Fruit fly (Drosophila melanogaster) whole organism: ENCODE data around the gene ppk28.

Source experiments
- CG8478 ChIP-seq: fragments of >200 bp; optimal IDR thresholded peaks from 2 replicates; lab custom pipeline; 2018; ENCODE audit warnings: inconsistent platforms
- Dll ChIP-seq: fragments of >200 bp; optimal IDR thresholded peaks from 2 replicates; lab custom pipeline; 2017
- EcR ChIP-seq, 2 experiments: fragments of >200 bp; optimal IDR thresholded peaks; 2 replicates each; lab custom pipeline; 2017; ENCODE audit warnings: missing biosample characterization in 2 of 2, missing genetic modification characterization in 2 of 2, missing genetic modification reagents in 2 of 2
- pan ChIP-seq: fragments of >200 bp; optimal IDR thresholded peaks from 2 replicates; lab custom pipeline; 2017
- psq ChIP-seq: fragments of >200 bp; optimal IDR thresholded peaks from 2 replicates; lab custom pipeline; 2017
- usp ChIP-seq: fragments of >200 bp; optimal IDR thresholded peaks from 2 replicates; lab custom pipeline; 2017; ENCODE audit warnings: missing biosample characterization, missing genetic modification characterization, mixed read lengths

ppk28 gene

dm6 chrX:16793129-16793748 lies 12.6 kb upstream of the ppk28 start:
- TF ChIP-seq usp (GFP tag; lab: Kevin White, UChicago), result no peak

DNA sequence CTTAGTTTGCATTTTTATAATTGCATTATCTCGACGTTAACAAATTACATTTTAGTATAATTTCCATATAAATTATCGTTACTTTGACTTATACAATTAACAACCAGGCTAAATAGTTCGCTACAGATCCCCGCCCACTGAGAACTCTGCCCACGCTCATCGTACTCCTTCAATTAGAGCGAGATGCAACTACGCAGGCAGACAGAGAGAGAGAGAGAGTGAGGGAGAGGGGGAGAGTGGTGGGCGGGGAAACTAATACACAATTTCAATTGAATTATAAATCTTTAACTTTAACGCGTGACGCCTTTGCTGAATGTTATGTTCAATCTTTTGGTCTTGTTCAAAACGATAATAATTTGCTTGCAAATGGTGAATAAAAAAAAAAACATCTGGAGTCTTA lies 7.7 kb upstream of the ppk28 start:
- no peak for TF ChIP-seq Dll (lab: Kevin White, UChicago)
- TF ChIP-seq psq (lab: Kevin White, UChicago), result no peak
- no peak for TF ChIP-seq usp (GFP tag; lab: Kevin White, UChicago)
- no peak for TF ChIP-seq CG8478 (lab: Kevin White, UChicago)
- TF ChIP-seq pan (lab: Kevin White, UChicago), result no peak

DNA sequence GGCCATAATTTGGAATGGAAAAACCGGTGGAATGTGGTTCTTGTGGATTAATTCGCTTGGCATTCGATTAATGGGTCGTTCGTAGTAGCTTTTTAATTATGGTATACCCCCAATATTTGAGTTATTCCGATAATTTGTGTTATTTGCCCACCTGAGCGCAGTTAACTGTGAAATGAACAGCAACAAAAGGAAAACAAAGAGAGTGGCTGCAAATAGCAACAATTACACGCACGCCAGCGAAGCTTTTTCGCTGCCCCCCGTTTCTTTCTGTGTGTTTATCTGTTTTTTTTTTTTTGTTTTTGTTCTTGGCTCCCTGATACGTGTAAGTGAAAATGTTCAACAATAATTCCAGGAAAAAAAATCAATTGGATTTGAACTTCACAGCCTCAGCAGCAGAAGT lies 6.0 kb upstream of the ppk28 start:
- no peak for TF ChIP-seq usp (GFP tag; lab: Kevin White, UChicago)
- TF ChIP-seq CG8478 (lab: Kevin White, UChicago), result no peak
- TF ChIP-seq pan (lab: Kevin White, UChicago), result no peak
- no peak for TF ChIP-seq psq (lab: Kevin White, UChicago)
- TF ChIP-seq EcR (GFP tag; optimal IDR thresholded peaks at IDR 0.05; lab: Kevin White, UChicago), result no peak
- TF ChIP-seq Dll (lab: Kevin White, UChicago), result no peak

dm6 chrX:16800530-16801027 lies 5.3 kb upstream of the ppk28 start, which contains the start of the genes CG9132 and CG4789:
Gene CG9132 (minus strand): TSS chrX:16800710.
Gene CG4789 (plus strand): TSS chrX:16800930.
- no peak for TF ChIP-seq usp (GFP tag; lab: Kevin White, UChicago)
- no peak for TF ChIP-seq EcR (GFP tag; optimal IDR thresholded peaks at IDR 0.05; lab: Kevin White, UChicago)
- TF ChIP-seq psq (lab: Kevin White, UChicago), result no peak
- TF ChIP-seq Dll (lab: Kevin White, UChicago), result no peak
- TF ChIP-seq CG8478 (lab: Kevin White, UChicago), result no peak
- no peak for TF ChIP-seq pan (lab: Kevin White, UChicago)

- TF ChIP-seq CG8478 (lab: Kevin White, UChicago) (no peak), pan (lab: Kevin White, UChicago) (no peak), EcR (GFP tag; optimal IDR thresholded peaks at IDR 0.05; lab: Kevin White, UChicago) (no peak)
These were observed 2.6 kb upstream of the ppk28 start, which contains the start of the genes Rai1 and CG13005 for dm6 chrX:16803299-16803698. Gene Rai1 (minus strand): TSS chrX:16803344. Gene CG13005 (plus strand): TSS chrX:16803650.

- TF ChIP-seq EcR (GFP tag; optimal IDR thresholded peaks at IDR 0.05; lab: Kevin White, UChicago) (no peak), pan (lab: Kevin White, UChicago) (no peak), usp (GFP tag; lab: Kevin White, UChicago) (no peak), CG8478 (lab: Kevin White, UChicago) (no peak), Dll (lab: Kevin White, UChicago) (no peak), psq (lab: Kevin White, UChicago) (no peak)
These were observed 2.8 kb downstream of the ppk28 start for dm6 chrX:16808654-16809053.

- no peak for TF ChIP-seq pan (lab: Kevin White, UChicago)
- no peak for TF ChIP-seq psq (lab: Kevin White, UChicago)
- TF ChIP-seq Dll (lab: Kevin White, UChicago), result no peak
- no peak for TF ChIP-seq CG8478 (lab: Kevin White, UChicago)
- no peak for TF ChIP-seq usp (GFP tag; lab: Kevin White, UChicago)
- TF ChIP-seq EcR (GFP tag; optimal IDR thresholded peaks at IDR 0.05; lab: Kevin White, UChicago), result no peak
These were observed 3.2 kb downstream of the ppk28 start for dm6 chrX:16809093-16809492.

DNA sequence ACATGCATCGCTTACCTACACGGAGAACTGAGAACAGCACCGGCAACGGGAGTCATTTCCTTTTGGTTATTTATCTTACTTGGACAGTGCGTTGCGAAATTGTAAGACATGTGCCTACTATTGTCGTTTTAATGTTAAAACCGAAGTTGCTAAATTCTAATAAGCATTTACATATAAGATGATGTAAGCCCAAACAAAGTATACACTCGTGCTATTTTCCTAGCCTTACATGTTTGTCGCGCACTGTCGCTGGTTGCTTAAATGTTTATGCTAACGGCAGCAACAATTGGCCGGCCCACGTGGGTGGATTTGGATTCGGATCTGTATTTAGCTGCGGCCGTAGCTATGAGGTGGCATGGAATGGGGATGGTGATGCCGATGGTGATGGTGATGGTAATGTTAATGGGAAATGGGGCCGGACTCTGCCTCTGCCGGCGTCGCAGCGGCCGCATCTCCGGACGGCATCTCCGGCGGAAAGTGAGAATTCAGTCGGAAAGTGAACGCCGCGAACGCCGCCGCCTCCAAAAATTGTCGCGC lies 5.4 kb downstream of the ppk28 start, which contains the start of gene CG4829:
Gene CG4829 (plus strand): TSS at position 487 of the 537 bp plus-strand sequence.
- TF ChIP-seq usp (GFP tag; lab: Kevin White, UChicago) (no peak), Dll (lab: Kevin White, UChicago) (no peak), CG8478 (lab: Kevin White, UChicago) (no peak), pan (lab: Kevin White, UChicago) (no peak), psq (lab: Kevin White, UChicago) (no peak), EcR (GFP tag; optimal IDR thresholded peaks at IDR 0.05; lab: Kevin White, UChicago) (no peak)

DNA sequence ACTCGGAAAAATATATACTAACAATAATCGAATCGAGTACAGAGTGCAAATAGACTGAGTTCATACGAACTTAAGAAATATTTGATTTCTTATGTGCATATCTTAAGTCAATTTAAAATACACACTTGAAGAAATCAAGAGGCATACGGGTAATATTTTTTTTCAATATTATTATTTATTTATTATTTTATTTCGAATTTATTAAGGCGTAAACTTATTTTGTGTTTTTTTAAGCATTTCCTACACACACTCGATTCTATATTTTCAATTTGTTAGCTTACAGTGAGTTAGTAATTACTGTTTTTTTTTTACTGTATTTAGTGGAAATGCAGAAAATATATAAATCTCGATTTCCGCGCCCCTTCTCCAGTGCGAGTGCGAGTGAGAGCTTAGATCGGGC lies 7.4 kb downstream of the ppk28 start:
- TF ChIP-seq usp (GFP tag; lab: Kevin White, UChicago), result no peak
- no peak for TF ChIP-seq psq (lab: Kevin White, UChicago)
- TF ChIP-seq EcR (GFP tag; optimal IDR thresholded peaks at IDR 0.05; lab: Kevin White, UChicago), result no peak
- TF ChIP-seq Dll (lab: Kevin White, UChicago), result no peak
- no peak for TF ChIP-seq pan (lab: Kevin White, UChicago)

- TF ChIP-seq psq (lab: Kevin White, UChicago), result no peak
- no peak for TF ChIP-seq usp (GFP tag; lab: Kevin White, UChicago)
- no peak for TF ChIP-seq pan (lab: Kevin White, UChicago)
- TF ChIP-seq EcR (GFP tag; optimal IDR thresholded peaks at IDR 0.05; lab: Kevin White, UChicago), result no peak
- TF ChIP-seq CG8478 (lab: Kevin White, UChicago), result no peak
- TF ChIP-seq Dll (lab: Kevin White, UChicago), result no peak
These were observed 8.5 kb downstream of the ppk28 start for dm6 chrX:16814351-16814750.

dm6 chrX:16815168-16815567 lies 9.3 kb downstream of the ppk28 start:
- TF ChIP-seq pan (lab: Kevin White, UChicago) (no peak), CG8478 (lab: Kevin White, UChicago) (no peak), Dll (lab: Kevin White, UChicago) (no peak), EcR (GFP tag; optimal IDR thresholded peaks at IDR 0.05; lab: Kevin White, UChicago) (no peak), usp (GFP tag; lab: Kevin White, UChicago) (no peak), psq (lab: Kevin White, UChicago) (no peak)
